Worm (Caenorhabditis elegans) whole organism, L4 larva: ENCODE data around the gene F56A11.5.

Experiments
- D1046.2 ChIP-seq: fragments of 200-800 bp; sonication (Bioruptor generic); IDR thresholded peaks from 2 replicates; pipeline ENCODE4 v1.3.6; 2022; ENCODE audit warnings: missing genetic modification characterization, missing compliant biosample characterization
- F10B5.3 ChIP-seq: sonication (generic microtip); optimal IDR thresholded peaks from 2 replicates; lab custom pipeline; 2016; ENCODE audit warnings: mild to moderate bottlenecking, missing genetic modification characterization, missing compliant biosample characterization
- F26F4.8 ChIP-seq: fragments of 200-800 bp; sonication (Bioruptor generic); conservative IDR thresholded peaks from 2 replicates; pipeline ENCODE4 v1.3.6; 2022; ENCODE audit warnings: missing genetic modification characterization, missing compliant biosample characterization
- F37D6.2 ChIP-seq: sonication (generic microtip); optimal IDR thresholded peaks from 2 replicates; lab custom pipeline; 2016; ENCODE audit warnings: mild to moderate bottlenecking, missing genetic modification characterization, missing compliant biosample characterization
- F49E8.2 ChIP-seq: sonication (generic microtip); optimal IDR thresholded peaks from 2 replicates; lab custom pipeline; 2016; ENCODE audit warnings: missing compliant biosample characterization, mild to moderate bottlenecking, missing genetic modification characterization, borderline replicate concordance
- T20F7.1 ChIP-seq: fragments of 200-800 bp; sonication (Bioruptor generic); optimal IDR thresholded peaks from 2 replicates; lab custom pipeline; 2018; ENCODE audit warnings: mild to moderate bottlenecking, missing genetic modification characterization, missing compliant biosample characterization
- Y105C5A.15 ChIP-seq: fragments of 200-800 bp; sonication (Bioruptor generic); IDR thresholded peaks from 2 replicates; pipeline ENCODE4 v1.3.6; 2022; ENCODE audit warnings: missing genetic modification characterization, missing compliant biosample characterization
- Y48G9A.11 ChIP-seq: fragments of 200-800 bp; sonication (Bioruptor generic); IDR thresholded peaks from 2 replicates; pipeline ENCODE4 v1.3.6; 2022; ENCODE audit warnings: missing genetic modification reagents, missing genetic modification characterization, missing compliant biosample characterization
- Y75B8A.6 ChIP-seq: fragments of 200-800 bp; sonication (Bioruptor generic); IDR thresholded peaks from 2 replicates; pipeline ENCODE4 v1.3.6; 2022; ENCODE audit warnings: missing genetic modification reagents, missing genetic modification characterization, missing compliant biosample characterization
- ZK546.5 ChIP-seq, 2 experiments: sonication (generic microtip); optimal IDR thresholded peaks; 2 replicates each; lab custom pipeline; 2017; ENCODE audit warnings: missing biosample characterization in 2 of 2, missing genetic modification characterization in 2 of 2
- aha-1 ChIP-seq: fragments of 150-350 bp; peaks from one replicate; lab custom pipeline; 2014; ENCODE audit warnings: missing biosample characterization, missing genetic modification characterization
- ama-1 ChIP-seq: fragments of 150-350 bp; optimal IDR thresholded peaks from 2 replicates; lab custom pipeline; 2014; ENCODE audit warnings: inconsistent platforms, mixed read lengths
- ceh-62 ChIP-seq: sonication (generic microtip); optimal IDR thresholded peaks from 2 replicates; lab custom pipeline; 2017; ENCODE audit warnings: missing biosample characterization, missing genetic modification characterization
- daf-16 ChIP-seq, 3 experiments: sonication (generic microtip); optimal IDR thresholded peaks; 2 replicates each; lab custom pipeline; 2016 to 2017; ENCODE audit warnings: missing genetic modification characterization in 3 of 3, missing genetic modification reagents in 3 of 3, mild to moderate bottlenecking in 2 of 3, missing compliant biosample characterization in 2 of 3, missing biosample characterization in 1 of 3, moderate library complexity in 1 of 3
- dpl-1 ChIP-seq: fragments of 150-350 bp; optimal IDR thresholded peaks from 2 replicates; lab custom pipeline; 2014; ENCODE audit warnings: missing biosample characterization, missing genetic modification reagents, missing genetic modification characterization
- egl-27 ChIP-seq: sonication (generic microtip); optimal IDR thresholded peaks from 3 replicates; lab custom pipeline; 2017; ENCODE audit warnings: missing biosample characterization, missing genetic modification reagents, missing genetic modification characterization
- egl-43 ChIP-seq: fragments of 200-800 bp; sonication (Bioruptor generic); IDR thresholded peaks from 2 replicates; pipeline ENCODE4 v1.3.6; 2022; ENCODE audit warnings: missing genetic modification reagents, missing genetic modification characterization, missing compliant biosample characterization
- gei-8 ChIP-seq: fragments of 200-800 bp; sonication (Bioruptor generic); optimal IDR thresholded peaks from 2 replicates; lab custom pipeline; 2018; ENCODE audit warnings: mild to moderate bottlenecking, missing genetic modification characterization, missing compliant biosample characterization
- hlh-30 ChIP-seq: sonication (generic microtip); optimal IDR thresholded peaks from 2 replicates; lab custom pipeline; 2017; ENCODE audit warnings: antibody characterized with exemption, mild to moderate bottlenecking, missing genetic modification characterization, missing compliant biosample characterization; ENCODE audit not compliant: insufficient read depth
- jun-1 ChIP-seq: fragments of 150-350 bp; optimal IDR thresholded peaks from 2 replicates; lab custom pipeline; 2014; ENCODE audit warnings: missing biosample characterization, missing genetic modification reagents, missing genetic modification characterization
- lin-1 ChIP-seq: fragments of 200-800 bp; sonication (Bioruptor generic); IDR thresholded peaks from 2 replicates; pipeline ENCODE4 v1.3.6; 2022; ENCODE audit warnings: missing genetic modification reagents, missing genetic modification characterization, missing compliant biosample characterization
- lin-15B ChIP-seq: fragments of 150-350 bp; sonication (generic microtip); optimal IDR thresholded peaks from 3 replicates; lab custom pipeline; 2014; ENCODE audit warnings: missing biosample characterization, missing genetic modification characterization
- lin-39 ChIP-seq: fragments of 150-350 bp; optimal IDR thresholded peaks from 2 replicates; lab custom pipeline; 2014; ENCODE audit warnings: missing biosample characterization, missing genetic modification reagents, missing genetic modification characterization
- lsy-2 ChIP-seq, 2 experiments: fragments of 150-350 bp in 1 of 2; sonication (generic microtip) in 1 of 2; optimal IDR thresholded peaks; 2 replicates each; lab custom pipeline; 2014 to 2017; ENCODE audit warnings: missing biosample characterization in 2 of 2, missing genetic modification characterization in 2 of 2
- nhr-237 ChIP-seq: sonication (generic microtip); optimal IDR thresholded peaks from 2 replicates; lab custom pipeline; 2017; ENCODE audit warnings: missing biosample characterization, missing genetic modification characterization
- nhr-28 ChIP-seq: fragments of 150-350 bp; optimal IDR thresholded peaks from 2 replicates; lab custom pipeline; 2014; ENCODE audit warnings: missing biosample characterization, missing genetic modification characterization
- nhr-41 ChIP-seq: fragments of 200-800 bp; sonication (Bioruptor generic); IDR thresholded peaks from 2 replicates; pipeline ENCODE4 v1.3.6; 2022; ENCODE audit warnings: missing genetic modification reagents, missing genetic modification characterization, missing compliant biosample characterization
- nhr-48 ChIP-seq: sonication (generic microtip); optimal IDR thresholded peaks from 2 replicates; lab custom pipeline; 2016; ENCODE audit warnings: mild to moderate bottlenecking, missing genetic modification characterization, missing compliant biosample characterization
- nhr-76 ChIP-seq: fragments of 150-350 bp; optimal IDR thresholded peaks from 2 replicates; lab custom pipeline; 2014; ENCODE audit warnings: missing biosample characterization, missing genetic modification characterization
- pha-4 ChIP-seq, 2 experiments: fragments of 150-350 bp in 1 of 2; fragments of 200-800 bp in 1 of 2; sonication (Bioruptor generic) in 1 of 2; IDR thresholded peaks in 1 of 2; optimal IDR thresholded peaks in 1 of 2; 2 replicates each; pipeline versions ENCODE4 v1.3.6 to Lab custom; 2014 to 2022; ENCODE audit warnings: missing genetic modification characterization in 2 of 2, missing genetic modification reagents in 2 of 2, missing biosample characterization in 1 of 2, missing compliant biosample characterization in 1 of 2
- php-3 ChIP-seq: fragments of 200-800 bp; sonication (Bioruptor generic); IDR thresholded peaks from 2 replicates; pipeline ENCODE4 v1.3.6; 2022; ENCODE audit warnings: missing genetic modification reagents, missing genetic modification characterization, missing compliant biosample characterization
- pqm-1 ChIP-seq: sonication (generic microtip); optimal IDR thresholded peaks from 2 replicates; lab custom pipeline; 2017; ENCODE audit warnings: missing biosample characterization, missing genetic modification characterization
- saeg-2 ChIP-seq: fragments of 200-800 bp; sonication (Bioruptor generic); IDR thresholded peaks from 2 replicates; pipeline ENCODE4 v1.3.6; 2022; ENCODE audit warnings: missing genetic modification reagents, missing genetic modification characterization, missing compliant biosample characterization
- set-16 ChIP-seq: fragments of 200-800 bp; sonication (Bioruptor generic); IDR thresholded peaks from 2 replicates; pipeline ENCODE4 v1.3.6; 2022; ENCODE audit warnings: missing genetic modification reagents, missing genetic modification characterization, missing compliant biosample characterization
- spr-1 ChIP-seq: sonication (generic microtip); optimal IDR thresholded peaks from 2 replicates; lab custom pipeline; 2016; ENCODE audit warnings: mild to moderate bottlenecking, missing genetic modification characterization, missing compliant biosample characterization
- spr-3 ChIP-seq: fragments of 200-800 bp; sonication (Bioruptor generic); optimal IDR thresholded peaks from 2 replicates; lab custom pipeline; 2018; ENCODE audit warnings: mild to moderate bottlenecking, missing genetic modification characterization, missing compliant biosample characterization
- zag-1 ChIP-seq: fragments of 150-350 bp; optimal IDR thresholded peaks from 2 replicates; lab custom pipeline; 2014; ENCODE audit warnings: missing biosample characterization, missing genetic modification characterization
- zfp-3 ChIP-seq: fragments of 200-800 bp; sonication (Bioruptor generic); conservative IDR thresholded peaks from 2 replicates; pipeline ENCODE4 v1.3.6; 2022; ENCODE audit warnings: missing genetic modification reagents, missing genetic modification characterization, missing compliant biosample characterization
- zip-2 ChIP-seq: fragments of 150-350 bp; optimal IDR thresholded peaks from 2 replicates; lab custom pipeline; 2014; ENCODE audit warnings: missing biosample characterization, missing genetic modification characterization
- ztf-7 ChIP-seq: fragments of 150-350 bp; optimal IDR thresholded peaks from 2 replicates; lab custom pipeline; 2014; ENCODE audit warnings: missing biosample characterization, missing genetic modification characterization

Gene F56A11.5

DNA sequence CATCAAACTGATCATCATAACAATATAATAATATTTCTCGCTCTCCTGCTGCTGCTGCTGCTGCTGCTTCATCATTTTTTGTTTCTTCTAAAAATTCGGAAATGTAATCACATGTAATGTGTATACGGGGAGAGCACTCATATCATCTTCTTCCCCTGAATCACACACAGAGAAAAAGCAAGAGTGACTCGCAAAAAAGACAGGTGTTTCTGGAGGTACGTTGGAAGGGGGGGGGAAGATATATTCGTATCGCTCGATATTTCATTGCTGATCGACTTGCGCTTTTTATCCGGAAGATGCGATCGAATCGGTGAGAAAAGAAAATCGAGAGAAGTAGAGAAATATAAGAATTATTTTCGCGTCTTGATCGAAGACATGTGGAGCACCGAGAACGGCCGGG is 37.0 kb upstream of the F56A11.5 start:
- TF ChIP-seq hlh-30 (peak; percentile 20), daf-16 (GFP tag; optimal IDR thresholded peaks at IDR 0.05; lab: Kevin White, UChicago) (peak in 1 of 2 experiments; percentile 20), daf-16 (tag; optimal IDR thresholded peaks at IDR 0.05; lab: Kevin White, UChicago) (no peak), nhr-76 (no peak)

DNA sequence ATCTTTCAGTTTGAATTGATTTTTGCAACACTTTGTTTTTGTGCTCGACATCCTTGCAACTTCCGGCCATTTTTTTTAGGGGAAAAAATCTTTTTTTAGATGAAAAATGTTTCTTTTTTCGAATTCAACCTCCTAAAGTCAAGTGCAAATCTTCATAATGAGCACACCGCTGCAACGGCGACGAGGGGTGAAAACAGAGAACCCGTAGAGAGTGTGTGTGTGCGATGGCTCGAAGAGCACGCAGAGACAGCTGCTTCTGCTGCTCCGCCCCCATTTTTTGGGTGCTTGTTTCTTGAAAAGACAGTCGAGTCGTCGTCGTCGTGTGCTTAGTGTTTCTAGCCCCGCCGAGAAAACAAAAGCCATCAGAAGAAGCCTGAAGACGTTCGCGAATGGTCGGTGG is 35.4 kb upstream of the F56A11.5 start, which contains the start of gene inx-18:
Gene inx-18, plus strand, starts transcription at position 301 of the 400 bp plus-strand sequence.
- 0 out of 2 replicates have a peak, but pooled peaks have one; percentile 52 for TF ChIP-seq D1046.2 (GFP tag; lab: Robert Waterston, UW)
- no peak for TF ChIP-seq ama-1
- TF ChIP-seq aha-1 (tag; lab: Kevin White, UChicago) = peak; percentile 41
- TF ChIP-seq zip-2 (tag; lab: Kevin White, UChicago) = no peak

DNA sequence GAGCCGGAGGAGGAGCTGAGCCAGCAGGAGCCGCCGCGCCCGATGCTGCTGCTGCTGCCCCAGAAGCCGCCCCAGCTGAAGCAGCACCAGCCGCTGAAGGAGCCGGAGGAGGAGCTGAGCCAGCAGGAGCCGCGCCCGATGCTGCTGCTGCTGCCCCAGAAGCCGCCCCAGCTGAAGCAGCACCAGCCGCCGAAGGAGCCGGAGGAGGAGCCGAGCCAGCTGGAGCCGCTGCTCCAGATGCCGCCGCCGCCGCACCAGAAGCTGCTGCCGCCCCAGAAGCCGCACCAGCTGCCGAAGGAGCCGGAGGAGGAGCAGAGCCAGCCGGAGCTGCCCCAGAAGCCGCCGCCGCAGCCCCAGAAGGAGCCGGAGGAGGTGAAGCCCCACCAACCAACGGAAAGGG is 34.8 kb upstream of the F56A11.5 start:
- TF ChIP-seq Y105C5A.15 (GFP tag; lab: Robert Waterston, UW) = no peak
- 0 out of 2 replicates have a peak, but pooled peaks have one; percentile 36 for TF ChIP-seq Y48G9A.11 (GFP tag; lab: Robert Waterston, UW)
- peak; percentile 99; the same call in 1 of the 2 replicates for TF ChIP-seq pha-4 (GFP tag; IDR thresholded peaks at IDR 0.05; lab: Robert Waterston, UW)
- TF ChIP-seq pha-4 (tag; optimal IDR thresholded peaks at IDR 0.05; lab: Kevin White, UChicago) = no peak
- TF ChIP-seq nhr-41 (GFP tag; lab: Robert Waterston, UW) = 0 out of 2 replicates have a peak, but pooled peaks have one; percentile 28
- TF ChIP-seq F26F4.8 (GFP tag; lab: Robert Waterston, UW) = no peak
- 0 out of 2 replicates have a peak, but pooled peaks have one; percentile 47 for TF ChIP-seq egl-43 (GFP tag; lab: Robert Waterston, UW)
- TF ChIP-seq spr-1 (tag; lab: Kevin White, UChicago) = no peak
- TF ChIP-seq set-16 (GFP tag; lab: Robert Waterston, UW) = peak; percentile 99
- no peak for TF ChIP-seq dpl-1 (GFP tag; lab: Kevin White, UChicago)

DNA sequence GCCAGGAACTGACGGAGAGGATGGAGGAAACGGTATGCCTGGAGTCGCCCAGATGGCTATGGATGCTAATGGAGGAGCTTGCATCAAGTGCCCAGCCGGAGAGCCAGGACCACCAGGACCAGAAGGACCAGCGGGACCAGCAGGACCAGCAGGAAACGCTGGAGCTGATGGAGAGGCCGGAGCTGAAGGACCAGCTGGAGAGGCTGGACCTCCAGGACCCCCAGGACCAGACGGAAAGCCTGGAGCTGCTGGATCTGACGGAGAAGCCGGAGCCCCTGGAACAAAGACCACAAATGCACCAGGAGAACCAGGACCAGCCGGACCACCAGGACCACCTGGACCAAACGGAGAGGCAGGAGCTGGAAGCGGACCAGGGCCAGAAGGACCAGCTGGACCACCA is 34.2 kb upstream of the F56A11.5 start:
- TF ChIP-seq nhr-48 (tag; lab: Kevin White, UChicago) (no peak), F10B5.3 (no peak), set-16 (GFP tag; lab: Robert Waterston, UW) (peak; percentile 64)

DNA sequence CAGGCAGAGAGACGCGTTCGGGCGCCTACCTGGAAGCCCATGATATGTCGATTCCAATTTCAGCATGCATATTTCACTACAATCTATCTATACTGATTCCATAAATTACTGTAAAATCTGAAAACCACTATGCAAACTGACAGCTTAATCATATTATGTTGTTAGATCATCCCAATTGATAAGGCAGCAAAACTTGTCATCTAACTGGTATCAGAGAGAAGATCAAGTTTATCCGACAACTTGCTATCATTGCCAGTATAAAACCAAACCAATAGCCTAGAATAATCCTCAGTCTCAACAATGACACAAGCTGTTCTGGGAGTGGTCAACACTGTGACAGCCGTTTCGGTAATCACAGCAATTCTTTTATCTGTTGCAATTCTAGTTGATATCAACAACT is 33.5 kb upstream of the F56A11.5 start, which contains the start of gene col-102:
Gene col-102, plus strand, starts transcription at position 301 of the 400 bp plus-strand sequence.
- TF ChIP-seq zip-2 (tag; lab: Kevin White, UChicago) (no peak), spr-3 (GFP tag; lab: Kevin White, UChicago) (no peak), pqm-1 (tag; lab: Kevin White, UChicago) (no peak), jun-1 (tag; lab: Kevin White, UChicago) (no peak), php-3 (GFP tag; lab: Robert Waterston, UW) (no peak), lin-1 (no peak), zfp-3 (GFP tag; lab: Robert Waterston, UW) (no peak), gei-8 (no peak), lsy-2 (tag; optimal IDR thresholded peaks at IDR 0.05; lab: Kevin White, UChicago) (no peak), nhr-237 (tag; lab: Kevin White, UChicago) (no peak), ZK546.5 (tag; optimal IDR thresholded peaks at IDR 0.05; lab: Kevin White, UChicago) (no peak), nhr-28 (tag; lab: Kevin White, UChicago) (no peak)

DNA sequence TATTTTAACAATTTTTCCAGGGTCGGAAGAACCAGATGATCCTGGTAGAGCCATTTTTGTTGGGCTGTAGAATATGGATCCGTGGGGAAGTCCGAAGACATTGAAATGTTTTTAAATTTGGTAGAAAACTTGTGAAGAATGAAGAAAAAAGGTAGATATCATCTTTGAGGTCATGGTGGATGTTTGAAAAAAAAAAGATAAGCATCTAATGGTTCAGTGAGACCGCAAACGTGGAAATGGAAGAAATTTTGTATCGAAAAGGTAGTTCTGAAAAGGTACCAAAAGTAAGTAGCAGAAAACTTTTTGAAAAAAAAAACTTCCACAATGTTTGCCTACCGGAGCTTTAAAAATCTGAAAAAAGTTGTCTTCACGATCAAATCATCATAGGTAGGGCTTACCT is 32.9 kb upstream of the F56A11.5 start, which contains the start of gene prmt-4:
Gene prmt-4, minus strand, starts transcription at position 101 of the 400 bp plus-strand sequence.
- no peak for TF ChIP-seq F37D6.2
- no peak for TF ChIP-seq Y75B8A.6 (GFP tag; lab: Robert Waterston, UW)
- no peak for TF ChIP-seq lin-39 (tag; lab: Kevin White, UChicago)
- TF ChIP-seq ceh-62 (tag; lab: Kevin White, UChicago) = no peak
- no peak for TF ChIP-seq ztf-7
- TF ChIP-seq T20F7.1 = no peak
- no peak for TF ChIP-seq set-16 (GFP tag; lab: Robert Waterston, UW)
- TF ChIP-seq lin-15B = no peak
- TF ChIP-seq F49E8.2 (tag; lab: Kevin White, UChicago) = no peak
- TF ChIP-seq zag-1 (tag; lab: Kevin White, UChicago) = no peak
- no peak for TF ChIP-seq egl-27 (tag; lab: Kevin White, UChicago)
- TF ChIP-seq saeg-2 (GFP tag; lab: Robert Waterston, UW) = no peak
- TF ChIP-seq nhr-237 (tag; lab: Kevin White, UChicago) = no peak
